ENCODE assay signal across 5 fruit fly cellular contexts in genomic region chr3R:12121161-12121560, dm6.
TF ChIP-seq lines count a peak whose summit lies in the region.

No protein-coding gene starts in this region.

- peak; percentile 64 for TF ChIP-seq CTCF in whole organism, embryonic (GFP tag; optimal IDR thresholded peaks at IDR 0.05; lab: Kevin White, UChicago)

TF ChIP-seq in whole organism, adult, 20 proteins besides CTCF, POLR2A, EP300 and RAD21 (continues in another document):
- no peak for TF ChIP-seq cnc (optimal IDR thresholded peaks at IDR 0.05; lab: Kevin White, UChicago)
- TF ChIP-seq Crg-1 (GFP tag; optimal IDR thresholded peaks at IDR 0.05; lab: Kevin White, UChicago), result peak; percentile 24
- peak; percentile 3 for TF ChIP-seq Clk (GFP tag; optimal IDR thresholded peaks at IDR 0.05; lab: Kevin White, UChicago)
- TF ChIP-seq CG33017 (tag; optimal IDR thresholded peaks at IDR 0.05; lab: Kevin White, UChicago), result no peak
- TF ChIP-seq ovo (GFP tag; optimal IDR thresholded peaks at IDR 0.05; lab: Kevin White, UChicago), result peak; percentile 40
- TF ChIP-seq bab1 (GFP tag; optimal IDR thresholded peaks at IDR 0.05; lab: Kevin White, UChicago), result no peak
- TF ChIP-seq Hr96 (GFP tag; optimal IDR thresholded peaks at IDR 0.05; lab: Kevin White, UChicago), result peak; percentile 65
- TF ChIP-seq toe (GFP tag; optimal IDR thresholded peaks at IDR 0.05; lab: Kevin White, UChicago), result peak; percentile 71
- no peak for TF ChIP-seq CG12768 (GFP tag; optimal IDR thresholded peaks at IDR 0.05; lab: Kevin White, UChicago)
- no peak for TF ChIP-seq CG14711 (tag; optimal IDR thresholded peaks at IDR 0.05; lab: Kevin White, UChicago)
- no peak for TF ChIP-seq cic (GFP tag; optimal IDR thresholded peaks at IDR 0.05; lab: Kevin White, UChicago)
- TF ChIP-seq kay (GFP tag; lab: Kevin White, UChicago; ENCODE audit: borderline replicate concordance), result no peak
- peak; percentile 49 for TF ChIP-seq CG1620 (GFP tag; optimal IDR thresholded peaks at IDR 0.05; lab: Kevin White, UChicago)
- TF ChIP-seq CG5204 (GFP tag; optimal IDR thresholded peaks at IDR 0.05; lab: Kevin White, UChicago), result peak; percentile 57
- TF ChIP-seq CG7101 (tag; optimal IDR thresholded peaks at IDR 0.05; lab: Kevin White, UChicago), result peak; percentile 51
- TF ChIP-seq tj (GFP tag; optimal IDR thresholded peaks at IDR 0.05; lab: Kevin White, UChicago), result peak; percentile 9
- peak; percentile 77 for TF ChIP-seq CG7045 (GFP tag; optimal IDR thresholded peaks at IDR 0.05; lab: Kevin White, UChicago)
- peak; percentile 37 for TF ChIP-seq pad (GFP tag; optimal IDR thresholded peaks at IDR 0.05; lab: Kevin White, UChicago)

TF ChIP-seq in whole organism, embryonic, 481 proteins besides CTCF, POLR2A, EP300 and RAD21 (continues in another document):
- TF ChIP-seq jumu (GFP tag; optimal IDR thresholded peaks at IDR 0.05; lab: Kevin White, UChicago) (peak; percentile 93), HLH3B (GFP tag; IDR thresholded peaks at IDR 0.05; lab: Robert Waterston, UW) (peak; percentile 93; the same call in 1 of the 2 replicates), CG1233 (GFP tag; optimal IDR thresholded peaks at IDR 0.05; lab: Kevin White, UChicago) (peak; percentile 90), CG3281 (GFP tag; optimal IDR thresholded peaks at IDR 0.05; lab: Kevin White, UChicago) (peak; percentile 78), HLHmδ (GFP tag; optimal IDR thresholded peaks at IDR 0.05; lab: Kevin White, UChicago) (peak; percentile 86), bowl (GFP tag; IDR thresholded peaks at IDR 0.05; lab: Robert Waterston, UW) (peak; percentile 76), BEAF-32 (GFP tag; optimal IDR thresholded peaks at IDR 0.05; lab: Kevin White, UChicago) (peak; percentile 3), knrl (GFP tag; IDR thresholded peaks at IDR 0.05; lab: Robert Waterston, UW; ENCODE audit: partially characterized antibody) (peak; percentile 72), CG1647 (GFP tag; optimal IDR thresholded peaks at IDR 0.05; lab: Kevin White, UChicago) (peak; percentile 92), ems (GFP tag; optimal IDR thresholded peaks at IDR 0.05; lab: Kevin White, UChicago) (peak; percentile 81), CG12942 (GFP tag; optimal IDR thresholded peaks at IDR 0.05; lab: Kevin White, UChicago) (peak; percentile 87), cas (GFP tag; IDR thresholded peaks at IDR 0.05; lab: Robert Waterston, UW) (peak; percentile 81), Hr78 (GFP tag; optimal IDR thresholded peaks at IDR 0.05; lab: Kevin White, UChicago) (peak in 1 of 2 experiments; percentile 9), CG6689 (GFP tag; IDR thresholded peaks at IDR 0.05; lab: Robert Waterston, UW) (peak; percentile 77), Xrp1 (GFP tag; IDR thresholded peaks at IDR 0.05; lab: Robert Waterston, UW) (peak; percentile 76), Bdp1 (GFP tag; optimal IDR thresholded peaks at IDR 0.05; lab: Kevin White, UChicago) (peak; percentile 81), Elba2 (GFP tag; optimal IDR thresholded peaks at IDR 0.05; lab: Kevin White, UChicago) (peak; percentile 35), CG10274 (GFP tag; optimal IDR thresholded peaks at IDR 0.05; lab: Kevin White, UChicago) (peak; percentile 77)

TF ChIP-seq in whole organism, prepupa, 60 proteins besides CTCF, POLR2A, EP300 and RAD21 (continues in another document):
- TF ChIP-seq Ets96B (tag; optimal IDR thresholded peaks at IDR 0.05; lab: Kevin White, UChicago), result peak; percentile 37
- TF ChIP-seq Ets21C (GFP tag; optimal IDR thresholded peaks at IDR 0.05; lab: Kevin White, UChicago), result peak; percentile 61
- TF ChIP-seq Sox102F (GFP tag; optimal IDR thresholded peaks at IDR 0.05; lab: Kevin White, UChicago), result peak; percentile 69
- no peak for TF ChIP-seq esn (GFP tag; optimal IDR thresholded peaks at IDR 0.05; lab: Kevin White, UChicago)
- peak; percentile 68 for TF ChIP-seq achi (GFP tag; optimal IDR thresholded peaks at IDR 0.05; lab: Kevin White, UChicago)
- peak; percentile 43 to 84 for TF ChIP-seq salr (GFP tag; optimal IDR thresholded peaks at IDR 0.05; lab: Kevin White, UChicago)
- TF ChIP-seq fkh (GFP tag; optimal IDR thresholded peaks at IDR 0.05; lab: Kevin White, UChicago), result peak; percentile 64
- peak; percentile 71 for TF ChIP-seq CG34406 (GFP tag; optimal IDR thresholded peaks at IDR 0.05; lab: Kevin White, UChicago)
- peak; percentile 73 for TF ChIP-seq CG11902 (GFP tag; optimal IDR thresholded peaks at IDR 0.05; lab: Kevin White, UChicago)
- TF ChIP-seq CG10669 (GFP tag; optimal IDR thresholded peaks at IDR 0.05; lab: Kevin White, UChicago), result peak; percentile 75
- no peak for TF ChIP-seq CG15336 (GFP tag; IDR thresholded peaks at IDR 0.05; lab: Robert Waterston, UW)
- peak; percentile 63 for TF ChIP-seq dac (GFP tag; optimal IDR thresholded peaks at IDR 0.05; lab: Kevin White, UChicago)
- TF ChIP-seq Hr38 (GFP tag; optimal IDR thresholded peaks at IDR 0.05; lab: Kevin White, UChicago), result no peak
- TF ChIP-seq CG6163 (GFP tag; IDR thresholded peaks at IDR 0.05; lab: Robert Waterston, UW), result peak; percentile 94
- peak; percentile 62 for TF ChIP-seq vri (GFP tag; optimal IDR thresholded peaks at IDR 0.05; lab: Kevin White, UChicago)
- TF ChIP-seq Lpt (GFP tag; optimal IDR thresholded peaks at IDR 0.05; lab: Kevin White, UChicago), result peak; percentile 1
- TF ChIP-seq Eip75B (GFP tag; optimal IDR thresholded peaks at IDR 0.05; lab: Kevin White, UChicago), result peak; percentile 81
- peak; percentile 70 for TF ChIP-seq CG3032 (tag; optimal IDR thresholded peaks at IDR 0.05; lab: Kevin White, UChicago)
- TF ChIP-seq dsx (GFP tag; optimal IDR thresholded peaks at IDR 0.05; lab: Kevin White, UChicago; ENCODE audit: poor library complexity, severe bottlenecking), result peak; percentile 67

TF ChIP-seq in whole organism, pupa, 21 proteins besides CTCF, POLR2A, EP300 and RAD21:
- TF ChIP-seq Pif1A (GFP tag; optimal IDR thresholded peaks at IDR 0.05; lab: Kevin White, UChicago), result peak; percentile 49
- peak; percentile 62 for TF ChIP-seq CG8159 (tag; optimal IDR thresholded peaks at IDR 0.05; lab: Kevin White, UChicago)
- peak; percentile 78 for TF ChIP-seq CG34367 (tag; optimal IDR thresholded peaks at IDR 0.05; lab: Kevin White, UChicago)
- peak; percentile 49 for TF ChIP-seq CG14655 (GFP tag; optimal IDR thresholded peaks at IDR 0.05; lab: Kevin White, UChicago)
- peak; percentile 63 for TF ChIP-seq CG17806 (tag; optimal IDR thresholded peaks at IDR 0.05; lab: Kevin White, UChicago)
- TF ChIP-seq gl (tag; optimal IDR thresholded peaks at IDR 0.05; lab: Kevin White, UChicago), result peak; percentile 15
- TF ChIP-seq D1 (tag; optimal IDR thresholded peaks at IDR 0.05; lab: Kevin White, UChicago), result peak; percentile 65
- no peak for TF ChIP-seq EcR (GFP tag; optimal IDR thresholded peaks at IDR 0.05; lab: Kevin White, UChicago)
- TF ChIP-seq Ets98B (GFP tag; IDR thresholded peaks at IDR 0.05; lab: Robert Waterston, UW), result peak; percentile 51
- TF ChIP-seq CG10348 (GFP tag; IDR thresholded peaks at IDR 0.05; lab: Robert Waterston, UW), result peak; percentile 48; the same call in 1 of the 2 replicates
- peak; percentile 75 for TF ChIP-seq CG32121 (GFP tag; IDR thresholded peaks at IDR 0.05; lab: Robert Waterston, UW)
- no peak for TF ChIP-seq CG13204 (GFP tag; optimal IDR thresholded peaks at IDR 0.05; lab: Kevin White, UChicago)
- peak; percentile 15 for TF ChIP-seq Pif1B (GFP tag; optimal IDR thresholded peaks at IDR 0.05; lab: Kevin White, UChicago)
- peak; percentile 61 for TF ChIP-seq CG15710 (tag; optimal IDR thresholded peaks at IDR 0.05; lab: Kevin White, UChicago)
- peak; percentile 97 for TF ChIP-seq CG4496 (GFP tag; IDR thresholded peaks at IDR 0.05; lab: Robert Waterston, UW)
- peak; percentile 59; the same call in 1 of the 2 replicates for TF ChIP-seq CG12605 (GFP tag; IDR thresholded peaks at IDR 0.05; lab: Robert Waterston, UW)
- peak; percentile 85 for TF ChIP-seq rn (GFP tag; IDR thresholded peaks at IDR 0.05; lab: Robert Waterston, UW)
- peak; percentile 83 for TF ChIP-seq fd96Ca (GFP tag; IDR thresholded peaks at IDR 0.05; lab: Robert Waterston, UW)
- peak; percentile 44 for TF ChIP-seq CG9948 (tag; optimal IDR thresholded peaks at IDR 0.05; lab: Kevin White, UChicago)
- peak; percentile 75 for TF ChIP-seq Snoo (tag; optimal IDR thresholded peaks at IDR 0.05; lab: Kevin White, UChicago)
- peak; percentile 33 for TF ChIP-seq CG8301 (tag; optimal IDR thresholded peaks at IDR 0.05; lab: Kevin White, UChicago)
TF ChIP-seq in whole organism, pupa: peak in this region for 19.

TF ChIP-seq in whole organism, wandering third instar larva, 38 proteins besides CTCF, POLR2A, EP300 and RAD21 (continues in another document):
- TF ChIP-seq HLH106 (tag; optimal IDR thresholded peaks at IDR 0.05; lab: Kevin White, UChicago), result peak; percentile 69
- peak; percentile 33 for TF ChIP-seq Vsx2 (GFP tag; optimal IDR thresholded peaks at IDR 0.05; lab: Kevin White, UChicago; ENCODE audit: partially characterized antibody)
- TF ChIP-seq Hnf4 (GFP tag; optimal IDR thresholded peaks at IDR 0.05; lab: Kevin White, UChicago), result peak; percentile 58
- TF ChIP-seq Hr83 (GFP tag; optimal IDR thresholded peaks at IDR 0.05; lab: Kevin White, UChicago; ENCODE audit: poor library complexity, severe bottlenecking), result peak; percentile 75
- peak; percentile 63 for TF ChIP-seq br (GFP tag; optimal IDR thresholded peaks at IDR 0.05; lab: Kevin White, UChicago)
- TF ChIP-seq brk (GFP tag; optimal IDR thresholded peaks at IDR 0.05; lab: Kevin White, UChicago), result no peak
- TF ChIP-seq h (GFP tag; optimal IDR thresholded peaks at IDR 0.05; lab: Kevin White, UChicago), result peak; percentile 70
- no peak for TF ChIP-seq Jra (GFP tag; optimal IDR thresholded peaks at IDR 0.05; lab: Kevin White, UChicago)
- TF ChIP-seq dmrt93B (GFP tag; optimal IDR thresholded peaks at IDR 0.05; lab: Kevin White, UChicago), result peak; percentile 82
- TF ChIP-seq woc (GFP tag; optimal IDR thresholded peaks at IDR 0.05; lab: Kevin White, UChicago), result no peak
- no peak for TF ChIP-seq GATAd (GFP tag; optimal IDR thresholded peaks at IDR 0.05; lab: Kevin White, UChicago)
- no peak for TF ChIP-seq dsf (GFP tag; optimal IDR thresholded peaks at IDR 0.05; lab: Kevin White, UChicago; ENCODE audit: borderline replicate concordance)
- TF ChIP-seq psq (GFP tag; optimal IDR thresholded peaks at IDR 0.05; lab: Kevin White, UChicago), result peak; percentile 36
- peak; percentile 61 for TF ChIP-seq Sp1 (GFP tag; optimal IDR thresholded peaks at IDR 0.05; lab: Kevin White, UChicago)
- TF ChIP-seq usp (GFP tag; optimal IDR thresholded peaks at IDR 0.05; lab: Kevin White, UChicago), result no peak
- TF ChIP-seq pan (optimal IDR thresholded peaks at IDR 0.05; lab: Kevin White, UChicago), result no peak
- peak; percentile 69 for TF ChIP-seq CG9705 (GFP tag; optimal IDR thresholded peaks at IDR 0.05; lab: Kevin White, UChicago)
- peak; percentile 84 for TF ChIP-seq rgr (GFP tag; optimal IDR thresholded peaks at IDR 0.05; lab: Kevin White, UChicago)
- peak in 1 of 2 experiments; percentile 25 for TF ChIP-seq dl (GFP tag; optimal IDR thresholded peaks at IDR 0.05; lab: Kevin White, UChicago; ENCODE audit: insufficient read depth in 1 of 2, partially characterized antibody in 2 of 2)
- peak; percentile 36 for TF ChIP-seq Myc (optimal IDR thresholded peaks at IDR 0.05; lab: Kevin White, UChicago)
- TF ChIP-seq foxo (GFP tag; optimal IDR thresholded peaks at IDR 0.05; lab: Kevin White, UChicago), result peak in 1 of 2 experiments; percentile 73
- TF ChIP-seq sv (GFP tag; optimal IDR thresholded peaks at IDR 0.05; lab: Kevin White, UChicago), result peak; percentile 76
